Worm (Caenorhabditis elegans): ENCODE data around the gene spp-18.

- no peak for TF ChIP-seq aly-2 (tag; optimal IDR thresholded peaks at IDR 0.05)
- no peak for TF ChIP-seq mdl-1 (tag; optimal IDR thresholded peaks at IDR 0.05)
- no peak for TF ChIP-seq unc-86 (tag; optimal IDR thresholded peaks at IDR 0.05)
- TF ChIP-seq pqm-1 (tag; optimal IDR thresholded peaks at IDR 0.05) = no peak
- TF ChIP-seq elt-3 (tag; optimal IDR thresholded peaks at IDR 0.05) = no peak
- no peak for TF ChIP-seq xbp-1 (tag; optimal IDR thresholded peaks at IDR 0.05)
- no peak for TF ChIP-seq nhr-11 (tag; optimal IDR thresholded peaks at IDR 0.05)
- TF ChIP-seq unc-62 (GFP tag; optimal IDR thresholded peaks at IDR 0.05) = no peak
- TF ChIP-seq mab-9 (GFP tag; IDR thresholded peaks at IDR 0.05) = no peak
- TF ChIP-seq elt-2 (tag; optimal IDR thresholded peaks at IDR 0.05) = no peak
- no peak for TF ChIP-seq lin-39 (tag; optimal IDR thresholded peaks at IDR 0.05)
Measured at ce11 chrIV:9592413-9592812, 1.1 kb upstream of the spp-18 start, which contains the start of gene pei-1.
